Worm (Caenorhabditis elegans): ENCODE data around the gene T25D10.1.

Gene T25D10.1

DNA sequence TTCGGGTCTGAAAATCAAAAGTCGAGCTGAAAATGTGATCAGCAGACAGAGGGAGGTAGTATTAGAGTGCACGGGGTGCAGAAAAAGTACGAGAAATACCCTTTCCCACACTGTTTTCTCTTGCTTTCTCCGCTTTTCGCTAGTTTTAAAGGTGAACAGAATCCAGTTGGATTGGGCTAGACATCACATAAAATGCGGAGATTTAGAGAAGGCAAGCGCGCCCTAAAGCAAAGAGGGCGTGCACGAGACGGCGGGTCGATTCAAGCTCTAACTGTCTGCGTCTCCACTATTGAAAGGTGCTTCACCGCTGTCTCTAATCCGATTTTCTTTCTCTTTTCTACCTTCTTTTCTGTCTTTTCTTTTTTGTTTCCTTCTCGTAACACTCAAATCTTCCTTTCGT lies 33.1 kb upstream of the T25D10.1 start (continued):
- TF ChIP-seq nfyb-1 (GFP tag; IDR thresholded peaks at IDR 0.05): peak; percentile 80
- no peak for TF ChIP-seq aptf-2 (GFP tag; conservative IDR thresholded peaks at IDR 0.05)
- TF ChIP-seq ceh-58 (GFP tag; IDR thresholded peaks at IDR 0.05): no peak
- TF ChIP-seq efl-1 (GFP tag; optimal IDR thresholded peaks at IDR 0.05): peak; percentile 57
- TF ChIP-seq snpc-4 (GFP tag; optimal IDR thresholded peaks at IDR 0.05): no peak
- peak; percentile 31 to 63 (median 53) for TF ChIP-seq snpc-4 (tag; optimal IDR thresholded peaks at IDR 0.05)
- TF ChIP-seq ets-4 (GFP tag; optimal IDR thresholded peaks at IDR 0.05): no peak
- TF ChIP-seq pbrm-1 (GFP tag; IDR thresholded peaks at IDR 0.05): peak; percentile 92
- TF ChIP-seq ztf-26 (tag; optimal IDR thresholded peaks at IDR 0.05): peak; percentile 20
- TF ChIP-seq dox-1 (GFP tag; IDR thresholded peaks at IDR 0.05): peak; percentile 94
- TF ChIP-seq somi-1 (GFP tag; optimal IDR thresholded peaks at IDR 0.05): peak; percentile 67
- TF ChIP-seq unc-130 (GFP tag; optimal IDR thresholded peaks at IDR 0.05): peak; percentile 15
- TF ChIP-seq Y79H2A.3 (GFP tag; conservative IDR thresholded peaks at IDR 0.05): no peak
- peak; percentile 26 for TF ChIP-seq snpc-1.1 (tag; optimal IDR thresholded peaks at IDR 0.05; ENCODE audit: insufficient read depth)
- TF ChIP-seq C06A6.2 (GFP tag; conservative IDR thresholded peaks at IDR 0.05): 0 out of 2 replicates have a peak, but pooled peaks have one; percentile 18
- TF ChIP-seq chd-7 (tag; optimal IDR thresholded peaks at IDR 0.05): peak; percentile 63
- TF ChIP-seq K11D2.4 (GFP tag; IDR thresholded peaks at IDR 0.05): peak; percentile 54
- TF ChIP-seq snpc-3.4 (tag; optimal IDR thresholded peaks at IDR 0.05): peak; percentile 73
- no peak for TF ChIP-seq mxl-1 (tag; optimal IDR thresholded peaks at IDR 0.05)
- peak; percentile 67 for TF ChIP-seq athp-1 (tag; optimal IDR thresholded peaks at IDR 0.05)
- peak; percentile 75 for TF ChIP-seq lsl-1 (GFP tag; optimal IDR thresholded peaks at IDR 0.05)
- no peak for TF ChIP-seq aptf-3 (GFP tag; IDR thresholded peaks at IDR 0.05)
- peak; percentile 48; the same call in 1 of the 2 replicates for TF ChIP-seq ceh-91 (GFP tag; IDR thresholded peaks at IDR 0.05)
- no peak for TF ChIP-seq ceh-40 (GFP tag; IDR thresholded peaks at IDR 0.05)
- peak; percentile 68; the same call in 1 of the 2 replicates for TF ChIP-seq Y95B8A.8 (GFP tag; IDR thresholded peaks at IDR 0.05)
- TF ChIP-seq F52B5.7 (tag; optimal IDR thresholded peaks at IDR 0.05): no peak
- no peak for TF ChIP-seq hlh-12 (tag; optimal IDR thresholded peaks at IDR 0.05)
- no peak for TF ChIP-seq F57A8.1 (GFP tag; optimal IDR thresholded peaks at IDR 0.05)
- TF ChIP-seq F23B12.7 (tag; optimal IDR thresholded peaks at IDR 0.05; ENCODE audit: insufficient read depth): peak; percentile 95
- TF ChIP-seq B0336.3 (GFP tag; IDR thresholded peaks at IDR 0.05): peak; percentile 76
- TF ChIP-seq pha-4 (tag; optimal IDR thresholded peaks at IDR 0.05): no peak
- TF ChIP-seq F33H1.4 (GFP tag; IDR thresholded peaks at IDR 0.05): peak; percentile 73
- TF ChIP-seq attf-6 (GFP tag; IDR thresholded peaks at IDR 0.05): 0 out of 2 replicates have a peak, but pooled peaks have one; percentile 25
- no peak for TF ChIP-seq cebp-2 (GFP tag; IDR thresholded peaks at IDR 0.05)
- no peak for TF ChIP-seq lag-1 (GFP tag; IDR thresholded peaks at IDR 0.05)
- TF ChIP-seq him-1 (tag; optimal IDR thresholded peaks at IDR 0.05): no peak
- TF ChIP-seq attf-3 (GFP tag; conservative IDR thresholded peaks at IDR 0.05): peak; percentile 45; the same call in 1 of the 2 replicates
- TF ChIP-seq madf-10 (tag; optimal IDR thresholded peaks at IDR 0.05): no peak
- TF ChIP-seq B0261.1 (tag; optimal IDR thresholded peaks at IDR 0.05): no peak
- TF ChIP-seq akir-1 (GFP tag; optimal IDR thresholded peaks at IDR 0.05): no peak
- TF ChIP-seq sptf-2 (GFP tag; optimal IDR thresholded peaks at IDR 0.05): no peak
- no peak for TF ChIP-seq lin-26 (GFP tag; IDR thresholded peaks at IDR 0.05)
- TF ChIP-seq bed-1 (GFP tag; IDR thresholded peaks at IDR 0.05): no peak
- no peak for TF ChIP-seq repo-1 (tag; optimal IDR thresholded peaks at IDR 0.05)
- TF ChIP-seq ekl-4 (GFP tag; IDR thresholded peaks at IDR 0.05): peak; percentile 59; the same call in 1 of the 2 replicates
- peak in 1 of 3 experiments; percentile 48 for TF ChIP-seq lin-35 (GFP tag; optimal IDR thresholded peaks at IDR 0.05)
- no peak for TF ChIP-seq hmg-20 (GFP tag; IDR thresholded peaks at IDR 0.05)
- no peak for TF ChIP-seq ztf-3 (GFP tag; optimal IDR thresholded peaks at IDR 0.05)
- TF ChIP-seq dpff-1 (tag; optimal IDR thresholded peaks at IDR 0.05): no peak
- TF ChIP-seq ztf-18 (tag; optimal IDR thresholded peaks at IDR 0.05): peak; percentile 75
